Fruit fly (Drosophila melanogaster): ENCODE results near the gene Ance-3.

Ance-3 gene

dm6 chr2L:13889934-13890333, 24.6 kb upstream of the Ance-3 start:
- TF ChIP-seq psq (optimal IDR thresholded peaks at IDR 0.05) (no peak), Myc (optimal IDR thresholded peaks at IDR 0.05) (no peak), h (optimal IDR thresholded peaks at IDR 0.05) (no peak), ttk (optimal IDR thresholded peaks at IDR 0.05) (no peak), insv (optimal IDR thresholded peaks at IDR 0.05) (no peak), Sin3A (optimal IDR thresholded peaks at IDR 0.05) (no peak)

- TF ChIP-seq Sin3A (optimal IDR thresholded peaks at IDR 0.05): no peak
- no peak for TF ChIP-seq h (optimal IDR thresholded peaks at IDR 0.05)
- no peak for TF ChIP-seq psq (optimal IDR thresholded peaks at IDR 0.05)
- TF ChIP-seq ttk (optimal IDR thresholded peaks at IDR 0.05): no peak
- no peak for TF ChIP-seq Myc (optimal IDR thresholded peaks at IDR 0.05)
- no peak for TF ChIP-seq insv (optimal IDR thresholded peaks at IDR 0.05)
Measured at dm6 chr2L:13892826-13893225, 21.7 kb upstream of the Ance-3 start.

- TF ChIP-seq insv (optimal IDR thresholded peaks at IDR 0.05) (no peak), Sin3A (optimal IDR thresholded peaks at IDR 0.05) (no peak), Myc (optimal IDR thresholded peaks at IDR 0.05) (no peak)
Measured at dm6 chr2L:13893439-13893838, 21.1 kb upstream of the Ance-3 start.

- TF ChIP-seq Myc (optimal IDR thresholded peaks at IDR 0.05): no peak
- TF ChIP-seq Sin3A (optimal IDR thresholded peaks at IDR 0.05): no peak
- TF ChIP-seq h (optimal IDR thresholded peaks at IDR 0.05): no peak
- no peak for TF ChIP-seq insv (optimal IDR thresholded peaks at IDR 0.05)
- TF ChIP-seq ttk (optimal IDR thresholded peaks at IDR 0.05): no peak
- TF ChIP-seq psq (optimal IDR thresholded peaks at IDR 0.05): no peak
Measured at dm6 chr2L:13900111-13900930, 14.2 kb upstream of the Ance-3 start.

dm6 chr2L:13903796-13904330, 10.7 kb upstream of the Ance-3 start:
- TF ChIP-seq ttk (optimal IDR thresholded peaks at IDR 0.05) (no peak), insv (optimal IDR thresholded peaks at IDR 0.05) (no peak), h (optimal IDR thresholded peaks at IDR 0.05) (no peak), psq (optimal IDR thresholded peaks at IDR 0.05) (no peak), Sin3A (optimal IDR thresholded peaks at IDR 0.05) (no peak)

- TF ChIP-seq h (optimal IDR thresholded peaks at IDR 0.05) (no peak), Myc (optimal IDR thresholded peaks at IDR 0.05) (no peak), Sin3A (optimal IDR thresholded peaks at IDR 0.05) (no peak), psq (optimal IDR thresholded peaks at IDR 0.05) (no peak), insv (optimal IDR thresholded peaks at IDR 0.05) (no peak), ttk (optimal IDR thresholded peaks at IDR 0.05) (no peak)
Measured at dm6 chr2L:13904331-13904911, 10.1 kb upstream of the Ance-3 start, which contains the start of gene Smg5. Gene Smg5 (minus strand): TSS chr2L:13904661.

- TF ChIP-seq h (optimal IDR thresholded peaks at IDR 0.05): no peak
- no peak for TF ChIP-seq insv (optimal IDR thresholded peaks at IDR 0.05)
- no peak for TF ChIP-seq psq (optimal IDR thresholded peaks at IDR 0.05)
- TF ChIP-seq ttk (optimal IDR thresholded peaks at IDR 0.05): no peak
- no peak for TF ChIP-seq Sin3A (optimal IDR thresholded peaks at IDR 0.05)
- TF ChIP-seq Myc (optimal IDR thresholded peaks at IDR 0.05): no peak
Measured at dm6 chr2L:13905072-13905847, 9.3 kb upstream of the Ance-3 start, which contains the start of gene Ance. Gene Ance (plus strand): TSS chr2L:13905645.

- no peak for TF ChIP-seq Sin3A (optimal IDR thresholded peaks at IDR 0.05)
- TF ChIP-seq insv (optimal IDR thresholded peaks at IDR 0.05): no peak
Measured at dm6 chr2L:13905848-13906585, 8.5 kb upstream of the Ance-3 start.

- no peak for TF ChIP-seq h (optimal IDR thresholded peaks at IDR 0.05)
- no peak for TF ChIP-seq Myc (optimal IDR thresholded peaks at IDR 0.05)
- no peak for TF ChIP-seq psq (optimal IDR thresholded peaks at IDR 0.05)
- no peak for TF ChIP-seq Sin3A (optimal IDR thresholded peaks at IDR 0.05)
- no peak for TF ChIP-seq ttk (optimal IDR thresholded peaks at IDR 0.05)
- no peak for TF ChIP-seq insv (optimal IDR thresholded peaks at IDR 0.05)
Measured at dm6 chr2L:13909033-13909432, 5.5 kb upstream of the Ance-3 start, which contains the start of gene Ance-2. Gene Ance-2 (plus strand): TSS chr2L:13909333.

dm6 chr2L:13911783-13912182, 2.7 kb upstream of the Ance-3 start, which contains the start of gene Acyp:
Gene Acyp (plus strand): TSS chr2L:13912083.
- no peak for TF ChIP-seq ttk (optimal IDR thresholded peaks at IDR 0.05)
- no peak for TF ChIP-seq insv (optimal IDR thresholded peaks at IDR 0.05)
- no peak for TF ChIP-seq h (optimal IDR thresholded peaks at IDR 0.05)
- no peak for TF ChIP-seq Myc (optimal IDR thresholded peaks at IDR 0.05)
- no peak for TF ChIP-seq psq (optimal IDR thresholded peaks at IDR 0.05)
- no peak for TF ChIP-seq Sin3A (optimal IDR thresholded peaks at IDR 0.05)

- TF ChIP-seq psq (optimal IDR thresholded peaks at IDR 0.05): no peak
- TF ChIP-seq Myc (optimal IDR thresholded peaks at IDR 0.05): no peak
- TF ChIP-seq h (optimal IDR thresholded peaks at IDR 0.05): no peak
- no peak for TF ChIP-seq Sin3A (optimal IDR thresholded peaks at IDR 0.05)
- TF ChIP-seq insv (optimal IDR thresholded peaks at IDR 0.05): no peak
- no peak for TF ChIP-seq ttk (optimal IDR thresholded peaks at IDR 0.05)
Measured at dm6 chr2L:13923453-13923852, 8.9 kb downstream of the Ance-3 start, which contains the start of gene Vajk1. Gene Vajk1 (minus strand): TSS chr2L:13923553.
